Worm (Caenorhabditis elegans) whole organism, late embryonic: ENCODE measurements around the gene clec-4.

Experiments used
- F13H6.1 ChIP-seq: sonication (generic microtip); optimal IDR thresholded peaks from 2 replicates; lab custom pipeline; 2016; ENCODE audit warnings: missing genetic modification characterization, missing compliant biosample characterization
- ceh-9 ChIP-seq: sonication (generic microtip); optimal IDR thresholded peaks from 2 replicates; lab custom pipeline; 2016; ENCODE audit warnings: mild to moderate bottlenecking, missing genetic modification characterization, inconsistent platforms, missing compliant biosample characterization
- dmd-4 ChIP-seq: sonication (generic microtip); optimal IDR thresholded peaks from 2 replicates; lab custom pipeline; 2016; ENCODE audit warnings: borderline replicate concordance, missing genetic modification characterization, missing compliant biosample characterization
- dve-1 ChIP-seq: sonication (generic microtip); optimal IDR thresholded peaks from 2 replicates; lab custom pipeline; 2017; ENCODE audit warnings: antibody characterized with exemption, mild to moderate bottlenecking, missing genetic modification characterization, missing compliant biosample characterization
- pqm-1 ChIP-seq: sonication (generic microtip); optimal IDR thresholded peaks from 2 replicates; lab custom pipeline; 2016; ENCODE audit warnings: missing genetic modification characterization, missing compliant biosample characterization
- unc-55 ChIP-seq: sonication (generic microtip); optimal IDR thresholded peaks from 2 replicates; lab custom pipeline; 2017; ENCODE audit warnings: missing biosample characterization, missing genetic modification reagents, missing genetic modification characterization

DNA sequence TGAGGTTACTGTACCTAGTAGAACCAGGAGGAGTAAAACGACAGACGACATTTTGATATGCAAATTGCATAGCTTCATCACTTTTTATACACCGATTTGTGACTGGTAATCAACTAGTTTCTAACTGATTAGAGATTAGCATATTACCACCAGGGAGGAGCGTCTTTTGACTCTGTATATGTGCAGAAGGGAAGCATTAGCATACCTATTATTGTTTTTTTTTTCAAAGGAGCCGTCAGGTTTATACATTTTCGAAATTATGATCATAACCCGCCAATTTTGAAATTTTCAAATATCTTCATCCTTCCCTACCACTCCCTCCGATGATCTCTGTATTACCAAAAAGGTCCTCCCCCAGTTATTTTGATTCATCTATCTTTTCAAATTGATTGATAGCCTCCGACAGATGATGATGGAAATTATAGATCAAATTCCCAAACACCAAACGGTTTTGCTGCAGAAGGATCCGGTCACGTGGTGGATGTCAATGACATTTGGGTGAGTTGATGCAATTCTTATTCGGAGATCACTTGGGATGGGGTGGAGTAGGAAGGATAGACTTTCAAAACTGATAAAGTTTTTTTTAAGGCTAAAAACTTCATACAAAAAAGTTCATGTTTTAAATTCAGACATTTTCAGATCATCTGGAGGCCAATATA is 41.1 kb upstream of the clec-4 start, which contains the start of gene nspe-8:
- TF ChIP-seq dmd-4: no peak
- TF ChIP-seq ceh-9 (tag; lab: Kevin White, UChicago): no peak
- no peak for TF ChIP-seq F13H6.1 (tag; lab: Kevin White, UChicago)
- no peak for TF ChIP-seq unc-55 (GFP tag; lab: Kevin White, UChicago)
- TF ChIP-seq dve-1: no peak
- TF ChIP-seq pqm-1 (tag; lab: Kevin White, UChicago): no peak
